Fruit fly (Drosophila melanogaster): Measurements from ENCODE around the gene Nhe1.

DNA sequence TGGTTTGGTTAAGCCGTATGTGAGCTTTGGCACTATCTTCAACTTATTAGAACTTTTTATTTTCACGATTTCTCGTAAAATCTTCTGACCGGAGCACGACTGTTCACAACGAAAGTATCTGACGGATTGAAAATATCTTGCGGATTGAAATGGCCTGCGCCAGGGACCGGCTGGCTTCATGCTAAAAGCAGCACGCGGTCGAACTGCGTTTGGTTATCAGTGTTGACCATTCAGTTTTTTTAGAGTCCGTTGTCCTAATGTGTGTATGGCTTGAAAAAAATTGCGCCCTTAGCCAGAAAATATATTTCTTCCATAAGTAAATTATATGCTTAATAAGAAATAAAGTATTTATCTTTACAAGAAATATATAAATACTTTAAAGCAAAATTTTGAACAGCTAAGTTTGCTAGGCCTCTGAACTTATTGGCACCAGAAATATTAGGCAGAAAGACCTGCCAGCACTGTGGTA lies 19.2 kb downstream of the Nhe1 start, which contains the start of gene net:
- TF ChIP-seq brk (GFP tag; optimal IDR thresholded peaks at IDR 0.05) (peak; percentile 55), h (GFP tag; optimal IDR thresholded peaks at IDR 0.05) (peak; percentile 73), Hnf4 (GFP tag; optimal IDR thresholded peaks at IDR 0.05) (no peak), Dif (GFP tag; optimal IDR thresholded peaks at IDR 0.05; ENCODE audit: partially characterized antibody) (peak; percentile 62), dmrt93B (GFP tag; optimal IDR thresholded peaks at IDR 0.05) (peak; percentile 52), Jra (GFP tag; optimal IDR thresholded peaks at IDR 0.05) (no peak), OdsH (GFP tag; optimal IDR thresholded peaks at IDR 0.05) (peak; percentile 57), ey (GFP tag; optimal IDR thresholded peaks at IDR 0.05) (peak; percentile 31), Myc (optimal IDR thresholded peaks at IDR 0.05) (peak; percentile 99), GATAd (GFP tag; optimal IDR thresholded peaks at IDR 0.05) (no peak), pan (optimal IDR thresholded peaks at IDR 0.05) (no peak), br (GFP tag; optimal IDR thresholded peaks at IDR 0.05) (peak; percentile 50), fru (GFP tag; optimal IDR thresholded peaks at IDR 0.05) (peak; percentile 58), dsf (GFP tag; optimal IDR thresholded peaks at IDR 0.05; ENCODE audit: borderline replicate concordance) (no peak)
